Fruit fly (Drosophila melanogaster): Measurements from ENCODE around the gene CG31141.

The CG31141 gene

dm6 chr3R:23922502-23923350 is at the start of gene CG31141, which contains the start of gene sba:
Gene CG31141 (plus strand): TSS chr3R:23923300.
Gene sba (minus strand): TSS chr3R:23922973.
- no peak for TF ChIP-seq insv (optimal IDR thresholded peaks at IDR 0.05)
- TF ChIP-seq h (optimal IDR thresholded peaks at IDR 0.05) = no peak
- no peak for TF ChIP-seq Myc (optimal IDR thresholded peaks at IDR 0.05)
- TF ChIP-seq Sin3A (optimal IDR thresholded peaks at IDR 0.05) = no peak
- no peak for TF ChIP-seq psq (optimal IDR thresholded peaks at IDR 0.05)
- TF ChIP-seq ttk (optimal IDR thresholded peaks at IDR 0.05) = no peak

DNA sequence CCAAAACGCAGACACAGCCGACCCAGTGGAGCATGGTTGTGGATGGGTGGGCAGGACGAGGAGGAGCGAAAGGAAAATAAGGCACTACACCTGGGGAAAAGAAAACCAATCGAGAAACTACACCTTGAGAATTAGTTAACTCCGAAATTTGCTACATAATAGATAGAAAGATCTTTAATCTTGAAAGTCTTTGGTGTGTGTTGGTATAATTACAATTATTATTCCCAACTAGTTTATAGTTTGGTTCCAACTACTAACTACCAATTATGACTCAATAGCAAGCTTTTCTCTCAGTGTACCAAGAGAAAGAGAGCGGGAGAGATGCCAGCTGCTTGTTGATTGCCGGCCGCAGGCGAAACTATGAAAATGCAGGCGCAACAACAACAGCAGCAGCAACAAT is 48.9 kb upstream of the CG31141 start:
- TF ChIP-seq h (optimal IDR thresholded peaks at IDR 0.05) (no peak), Sin3A (optimal IDR thresholded peaks at IDR 0.05) (no peak), insv (optimal IDR thresholded peaks at IDR 0.05) (no peak), Myc (optimal IDR thresholded peaks at IDR 0.05) (no peak), ttk (optimal IDR thresholded peaks at IDR 0.05) (no peak), psq (optimal IDR thresholded peaks at IDR 0.05) (no peak)

- TF ChIP-seq insv (optimal IDR thresholded peaks at IDR 0.05) (no peak), Sin3A (optimal IDR thresholded peaks at IDR 0.05) (no peak)
These were observed 48.3 kb upstream of the CG31141 start for dm6 chr3R:23874752-23875151.

dm6 chr3R:23876699-23877098 is 46.4 kb upstream of the CG31141 start:
- TF ChIP-seq ttk (optimal IDR thresholded peaks at IDR 0.05) (no peak), Sin3A (optimal IDR thresholded peaks at IDR 0.05) (no peak), insv (optimal IDR thresholded peaks at IDR 0.05) (no peak), h (optimal IDR thresholded peaks at IDR 0.05) (no peak), Myc (optimal IDR thresholded peaks at IDR 0.05) (no peak), psq (optimal IDR thresholded peaks at IDR 0.05) (no peak)

- TF ChIP-seq ttk (optimal IDR thresholded peaks at IDR 0.05) (no peak), psq (optimal IDR thresholded peaks at IDR 0.05) (no peak), Myc (optimal IDR thresholded peaks at IDR 0.05) (no peak), Sin3A (optimal IDR thresholded peaks at IDR 0.05) (no peak), insv (optimal IDR thresholded peaks at IDR 0.05) (no peak), h (optimal IDR thresholded peaks at IDR 0.05) (no peak)
These were observed 45.3 kb upstream of the CG31141 start for dm6 chr3R:23877606-23878317.

DNA sequence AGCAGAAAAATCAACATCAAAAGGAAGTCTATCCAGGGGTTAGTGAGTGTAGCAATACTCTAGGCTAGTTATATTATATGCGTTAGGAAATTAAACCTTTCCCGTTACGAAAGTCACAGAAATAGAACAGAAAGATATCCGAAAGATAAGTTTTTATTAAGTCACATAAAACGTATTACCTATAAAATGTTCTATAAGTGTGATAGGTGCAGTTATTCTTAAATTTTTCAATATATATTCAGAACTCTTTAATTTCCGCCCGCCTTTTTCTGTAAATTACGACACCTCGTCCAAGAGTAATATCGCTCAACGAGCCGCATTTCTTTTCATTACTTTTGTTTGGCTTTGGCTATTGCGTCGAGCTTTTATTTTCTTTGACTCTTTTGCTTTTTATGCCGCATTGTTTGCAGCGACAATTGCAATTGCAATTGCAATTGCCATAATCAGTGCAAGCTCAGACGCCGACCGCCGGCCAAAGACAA is 44.7 kb upstream of the CG31141 start:
- TF ChIP-seq psq (optimal IDR thresholded peaks at IDR 0.05) = no peak
- TF ChIP-seq Sin3A (optimal IDR thresholded peaks at IDR 0.05) = no peak
- TF ChIP-seq insv (optimal IDR thresholded peaks at IDR 0.05) = no peak
- no peak for TF ChIP-seq h (optimal IDR thresholded peaks at IDR 0.05)
- TF ChIP-seq Myc (optimal IDR thresholded peaks at IDR 0.05) = no peak
- no peak for TF ChIP-seq ttk (optimal IDR thresholded peaks at IDR 0.05)

- TF ChIP-seq h (optimal IDR thresholded peaks at IDR 0.05) (no peak), ttk (optimal IDR thresholded peaks at IDR 0.05) (no peak), insv (optimal IDR thresholded peaks at IDR 0.05) (no peak), psq (optimal IDR thresholded peaks at IDR 0.05) (no peak), Sin3A (optimal IDR thresholded peaks at IDR 0.05) (no peak), Myc (optimal IDR thresholded peaks at IDR 0.05) (no peak)
These were observed 42.8 kb upstream of the CG31141 start for dm6 chr3R:23880280-23880679.

DNA sequence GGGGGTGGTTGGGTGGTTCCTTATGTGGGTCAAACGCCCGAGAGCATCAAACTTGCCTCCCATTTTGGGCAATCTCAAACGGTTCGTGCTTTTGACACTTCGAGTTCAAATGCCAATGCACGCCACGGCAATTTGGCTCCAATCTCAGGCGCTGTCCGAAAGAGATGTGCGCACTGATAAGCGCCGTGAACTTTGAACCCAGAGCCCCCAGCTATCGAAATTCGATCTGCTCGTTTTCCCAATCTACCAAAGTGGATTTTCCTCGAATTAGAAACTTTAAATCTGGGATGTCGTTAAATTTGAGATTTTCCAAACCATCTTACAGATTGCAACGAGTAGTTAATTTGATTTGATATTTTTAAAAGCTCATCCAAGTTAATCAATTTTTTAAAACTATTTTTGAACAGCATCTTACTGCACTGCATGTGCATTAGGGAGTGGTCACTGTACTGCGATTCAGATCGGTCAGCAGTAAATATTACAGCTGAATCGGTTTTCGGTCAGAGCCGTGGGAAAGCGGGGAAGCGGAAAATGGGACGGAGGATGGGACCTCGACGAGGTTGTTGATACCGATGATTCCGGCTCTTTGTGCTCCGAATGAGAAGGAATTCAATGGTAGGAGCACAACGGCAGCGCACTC is 38.9 kb upstream of the CG31141 start:
- TF ChIP-seq psq (optimal IDR thresholded peaks at IDR 0.05) = no peak
- TF ChIP-seq insv (optimal IDR thresholded peaks at IDR 0.05) = no peak
- TF ChIP-seq Sin3A (optimal IDR thresholded peaks at IDR 0.05) = no peak
- no peak for TF ChIP-seq ttk (optimal IDR thresholded peaks at IDR 0.05)

DNA sequence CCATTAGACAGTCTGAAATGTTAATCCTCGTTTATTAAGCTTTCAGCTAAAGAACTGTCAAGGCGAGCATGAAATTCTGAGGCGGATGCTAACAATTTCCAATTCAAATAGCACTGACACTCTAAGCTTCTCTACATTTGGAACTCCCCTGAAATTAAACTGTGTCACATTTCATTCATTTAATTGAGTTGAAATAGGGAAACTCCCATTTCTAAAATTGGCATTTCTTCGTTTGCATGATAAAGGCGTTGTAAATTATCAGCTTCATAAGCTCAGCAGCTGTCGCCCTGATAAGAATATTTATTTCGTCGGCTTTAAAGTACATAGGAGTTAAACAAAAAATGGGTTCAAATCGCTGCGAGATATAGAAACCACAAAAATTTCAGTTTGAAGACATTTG is 37.9 kb upstream of the CG31141 start:
- TF ChIP-seq Myc (optimal IDR thresholded peaks at IDR 0.05) (no peak), Sin3A (optimal IDR thresholded peaks at IDR 0.05) (no peak), ttk (optimal IDR thresholded peaks at IDR 0.05) (no peak), psq (optimal IDR thresholded peaks at IDR 0.05) (no peak), insv (optimal IDR thresholded peaks at IDR 0.05) (no peak), h (optimal IDR thresholded peaks at IDR 0.05) (no peak)

dm6 chr3R:23885660-23886059 is 37.4 kb upstream of the CG31141 start:
- TF ChIP-seq h (optimal IDR thresholded peaks at IDR 0.05) (no peak), psq (optimal IDR thresholded peaks at IDR 0.05) (no peak), insv (optimal IDR thresholded peaks at IDR 0.05) (no peak), Myc (optimal IDR thresholded peaks at IDR 0.05) (no peak), ttk (optimal IDR thresholded peaks at IDR 0.05) (no peak), Sin3A (optimal IDR thresholded peaks at IDR 0.05) (no peak)

DNA sequence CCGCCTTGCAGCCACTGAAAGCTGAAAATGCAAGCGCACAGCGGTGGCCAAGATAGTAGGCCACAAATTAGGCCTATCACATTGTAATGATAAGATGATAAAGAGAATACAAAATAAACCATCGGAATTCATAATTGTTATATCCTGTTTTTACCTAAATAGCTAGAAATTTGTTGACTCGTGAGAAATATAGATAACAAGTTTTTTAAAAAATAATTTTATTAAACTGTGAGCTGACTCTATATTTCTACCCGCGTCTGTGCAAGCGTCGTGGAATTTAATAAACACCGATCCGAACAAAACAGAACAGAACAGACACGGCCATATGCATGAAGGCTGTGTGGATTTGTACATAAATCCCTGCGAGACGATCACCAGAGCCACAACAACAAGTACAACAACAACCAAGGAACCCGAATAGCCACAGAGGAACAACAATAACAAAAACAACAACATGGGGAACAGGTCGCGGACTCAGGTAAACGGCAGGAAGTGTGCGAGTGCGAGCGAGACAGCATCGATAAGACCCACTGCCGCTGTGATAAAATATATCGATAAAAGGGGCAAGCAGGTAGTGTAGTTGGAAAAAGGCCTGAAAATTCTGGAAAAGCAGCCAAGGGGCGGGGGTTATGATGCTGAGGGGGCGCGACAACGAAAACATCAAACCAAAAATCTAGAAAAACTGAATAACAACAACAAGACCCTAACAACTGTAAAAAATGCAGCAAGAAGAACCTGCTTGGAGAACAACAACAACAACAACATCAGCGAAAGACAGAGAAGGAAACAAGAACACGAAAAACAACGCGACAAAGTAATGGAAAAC is 36.6 kb upstream of the CG31141 start:
- no peak for TF ChIP-seq insv (optimal IDR thresholded peaks at IDR 0.05)
- TF ChIP-seq ttk (optimal IDR thresholded peaks at IDR 0.05) = no peak
- no peak for TF ChIP-seq Sin3A (optimal IDR thresholded peaks at IDR 0.05)
- TF ChIP-seq h (optimal IDR thresholded peaks at IDR 0.05) = no peak
- no peak for TF ChIP-seq psq (optimal IDR thresholded peaks at IDR 0.05)
- TF ChIP-seq Myc (optimal IDR thresholded peaks at IDR 0.05) = no peak
